Worm (Caenorhabditis elegans) whole organism, L4 larva: ENCODE measurements around the gene C50B6.1.

ENCODE experiments used
- F26F4.8 ChIP-seq: fragments of 200-800 bp; sonication (Bioruptor generic); conservative IDR thresholded peaks from 2 replicates; pipeline ENCODE4 v1.3.6; 2022; ENCODE audit warnings: missing genetic modification characterization, missing compliant biosample characterization
- F37D6.2 ChIP-seq: sonication (generic microtip); optimal IDR thresholded peaks from 2 replicates; lab custom pipeline; 2016; ENCODE audit warnings: mild to moderate bottlenecking, missing genetic modification characterization, missing compliant biosample characterization
- F49E8.2 ChIP-seq: sonication (generic microtip); optimal IDR thresholded peaks from 2 replicates; lab custom pipeline; 2016; ENCODE audit warnings: missing compliant biosample characterization, mild to moderate bottlenecking, missing genetic modification characterization, borderline replicate concordance
- T26A8.4 ChIP-seq: fragments of 200-800 bp; sonication (Bioruptor generic); IDR thresholded peaks from 2 replicates; pipeline ENCODE4 v1.3.6; 2022; ENCODE audit warnings: missing genetic modification characterization, missing compliant biosample characterization
- Y105C5A.15 ChIP-seq: fragments of 200-800 bp; sonication (Bioruptor generic); IDR thresholded peaks from 2 replicates; pipeline ENCODE4 v1.3.6; 2022; ENCODE audit warnings: missing genetic modification characterization, missing compliant biosample characterization
- Y5F2A.4 ChIP-seq: fragments of 200-800 bp; sonication (Bioruptor generic); optimal IDR thresholded peaks from 2 replicates; lab custom pipeline; 2018; ENCODE audit warnings: mild to moderate bottlenecking, missing genetic modification characterization, missing compliant biosample characterization
- Y75B8A.6 ChIP-seq: fragments of 200-800 bp; sonication (Bioruptor generic); IDR thresholded peaks from 2 replicates; pipeline ENCODE4 v1.3.6; 2022; ENCODE audit warnings: missing genetic modification reagents, missing genetic modification characterization, missing compliant biosample characterization
- ZK337.2 ChIP-seq: fragments of 200-800 bp; sonication (Bioruptor generic); IDR thresholded peaks from 2 replicates; pipeline ENCODE4 v1.3.6; 2022; ENCODE audit warnings: missing genetic modification reagents, missing genetic modification characterization, missing compliant biosample characterization
- aha-1 ChIP-seq: fragments of 150-350 bp; peaks from one replicate; lab custom pipeline; 2014; ENCODE audit warnings: missing biosample characterization, missing genetic modification characterization
- ama-1 ChIP-seq: fragments of 150-350 bp; optimal IDR thresholded peaks from 2 replicates; lab custom pipeline; 2014; ENCODE audit warnings: inconsistent platforms, mixed read lengths
- attf-4 ChIP-seq: sonication (generic microtip); optimal IDR thresholded peaks from 3 replicates; lab custom pipeline; 2017; ENCODE audit warnings: missing biosample characterization, missing genetic modification characterization
- ceh-32 ChIP-seq: sonication (generic microtip); optimal IDR thresholded peaks from 2 replicates; lab custom pipeline; 2016; ENCODE audit warnings: mild to moderate bottlenecking, missing genetic modification characterization, missing compliant biosample characterization; ENCODE audit not compliant: poor library complexity
- ceh-44 ChIP-seq: fragments of 200-800 bp; sonication (Bioruptor generic); IDR thresholded peaks from 2 replicates; pipeline ENCODE4 v1.3.6; 2022; ENCODE audit warnings: missing genetic modification reagents, missing genetic modification characterization, missing compliant biosample characterization
- ces-1 ChIP-seq: fragments of 150-350 bp; sonication (generic microtip); optimal IDR thresholded peaks from 4 replicates; lab custom pipeline; 2014; ENCODE audit warnings: missing biosample characterization, missing genetic modification reagents, missing genetic modification characterization
- cey-2 ChIP-seq: sonication (generic microtip); optimal IDR thresholded peaks from 3 replicates; lab custom pipeline; 2017; ENCODE audit warnings: missing genetic modification characterization, mild to moderate bottlenecking, missing compliant biosample characterization, antibody characterized with exemption, borderline replicate concordance; ENCODE audit not compliant: insufficient read depth
- daf-12 ChIP-seq: fragments of 150-350 bp; optimal IDR thresholded peaks from 2 replicates; lab custom pipeline; 2014; ENCODE audit warnings: missing biosample characterization, missing genetic modification reagents, missing genetic modification characterization
- daf-16 ChIP-seq, 3 experiments: sonication (generic microtip); optimal IDR thresholded peaks; 2 replicates each; lab custom pipeline; 2016 to 2017; ENCODE audit warnings: missing genetic modification characterization in 3 of 3, missing genetic modification reagents in 3 of 3, mild to moderate bottlenecking in 2 of 3, missing compliant biosample characterization in 2 of 3, missing biosample characterization in 1 of 3, moderate library complexity in 1 of 3
- dmd-6 ChIP-seq: fragments of 200-800 bp; sonication (Bioruptor generic); IDR thresholded peaks from 2 replicates; pipeline ENCODE4 v1.3.6; 2022; ENCODE audit warnings: missing genetic modification reagents, missing genetic modification characterization, missing compliant biosample characterization
- dve-1 ChIP-seq: sonication (generic microtip); optimal IDR thresholded peaks from 2 replicates; lab custom pipeline; 2017; ENCODE audit warnings: antibody characterized with exemption, mild to moderate bottlenecking, missing genetic modification characterization, missing compliant biosample characterization; ENCODE audit not compliant: insufficient read depth
- egl-27 ChIP-seq: sonication (generic microtip); optimal IDR thresholded peaks from 3 replicates; lab custom pipeline; 2017; ENCODE audit warnings: missing biosample characterization, missing genetic modification reagents, missing genetic modification characterization
- fkh-10 ChIP-seq: fragments of 150-350 bp; optimal IDR thresholded peaks from 2 replicates; lab custom pipeline; 2014; ENCODE audit warnings: missing biosample characterization, missing genetic modification reagents, missing genetic modification characterization
- fos-1 ChIP-seq: fragments of 150-350 bp; optimal IDR thresholded peaks from 2 replicates; lab custom pipeline; 2014; ENCODE audit warnings: missing biosample characterization, missing genetic modification characterization
- gei-8 ChIP-seq: fragments of 200-800 bp; sonication (Bioruptor generic); optimal IDR thresholded peaks from 2 replicates; lab custom pipeline; 2018; ENCODE audit warnings: mild to moderate bottlenecking, missing genetic modification characterization, missing compliant biosample characterization
- hif-1 ChIP-seq, 2 experiments: sonication (generic microtip); optimal IDR thresholded peaks; 2 replicates each; lab custom pipeline; 2016 to 2017; ENCODE audit warnings: missing compliant biosample characterization in 2 of 2, missing genetic modification characterization in 2 of 2, missing genetic modification reagents in 2 of 2, missing genotype in 2 of 2, mild to moderate bottlenecking in 1 of 2
- hmg-1.1 ChIP-seq: fragments of 200-800 bp; sonication (Bioruptor generic); IDR thresholded peaks from 2 replicates; pipeline ENCODE4 v1.3.6; 2022; ENCODE audit warnings: missing genetic modification reagents, missing genetic modification characterization, missing compliant biosample characterization
- lin-13 ChIP-seq: fragments of 150-350 bp; optimal IDR thresholded peaks from 2 replicates; lab custom pipeline; 2014; ENCODE audit warnings: missing biosample characterization, missing genetic modification reagents, missing genetic modification characterization
- lin-15B ChIP-seq: fragments of 150-350 bp; sonication (generic microtip); optimal IDR thresholded peaks from 3 replicates; lab custom pipeline; 2014; ENCODE audit warnings: missing biosample characterization, missing genetic modification characterization
- lin-38 ChIP-seq: fragments of 200-800 bp; sonication (Bioruptor generic); IDR thresholded peaks from 2 replicates; pipeline ENCODE4 v1.3.6; 2022; ENCODE audit warnings: missing genetic modification reagents, missing genetic modification characterization, missing compliant biosample characterization
- lsy-2 ChIP-seq, 2 experiments: fragments of 150-350 bp in 1 of 2; sonication (generic microtip) in 1 of 2; optimal IDR thresholded peaks; 2 replicates each; lab custom pipeline; 2014 to 2017; ENCODE audit warnings: missing biosample characterization in 2 of 2, missing genetic modification characterization in 2 of 2
- madf-5 ChIP-seq, 2 experiments: fragments of 200-800 bp; sonication (Bioruptor generic); IDR thresholded peaks; 2 replicates each; pipeline ENCODE4 v1.3.6; 2022; ENCODE audit warnings: missing compliant biosample characterization in 2 of 2, missing genetic modification characterization in 2 of 2
- nhr-10 ChIP-seq: fragments of 150-350 bp; optimal IDR thresholded peaks from 2 replicates; lab custom pipeline; 2014; ENCODE audit warnings: missing biosample characterization, missing genetic modification characterization
- nhr-111 ChIP-seq: fragments of 200-800 bp; sonication (Bioruptor generic); optimal IDR thresholded peaks from 2 replicates; lab custom pipeline; 2018; ENCODE audit warnings: mild to moderate bottlenecking, missing genetic modification characterization, missing compliant biosample characterization
- nhr-25 ChIP-seq: sonication (generic microtip); optimal IDR thresholded peaks from 2 replicates; lab custom pipeline; 2017; ENCODE audit warnings: missing genetic modification characterization, mild to moderate bottlenecking, missing compliant biosample characterization, antibody characterized with exemption, moderate library complexity, borderline replicate concordance; ENCODE audit not compliant: insufficient read depth
- nhr-28 ChIP-seq: fragments of 150-350 bp; optimal IDR thresholded peaks from 2 replicates; lab custom pipeline; 2014; ENCODE audit warnings: missing biosample characterization, missing genetic modification characterization
- nhr-42 ChIP-seq: fragments of 200-800 bp; sonication (Bioruptor generic); IDR thresholded peaks from 2 replicates; pipeline ENCODE4 v1.3.6; 2022; ENCODE audit warnings: missing genetic modification characterization, missing compliant biosample characterization
- nhr-6 ChIP-seq: fragments of 150-350 bp; optimal IDR thresholded peaks from 2 replicates; lab custom pipeline; 2014; ENCODE audit warnings: missing biosample characterization, missing genetic modification characterization
- nhr-76 ChIP-seq: fragments of 150-350 bp; optimal IDR thresholded peaks from 2 replicates; lab custom pipeline; 2014; ENCODE audit warnings: missing biosample characterization, missing genetic modification characterization
- nhr-77 ChIP-seq: fragments of 150-350 bp; optimal IDR thresholded peaks from 2 replicates; lab custom pipeline; 2014; ENCODE audit warnings: missing biosample characterization, missing genetic modification characterization
- pha-4 ChIP-seq, 2 experiments: fragments of 150-350 bp in 1 of 2; fragments of 200-800 bp in 1 of 2; sonication (Bioruptor generic) in 1 of 2; IDR thresholded peaks in 1 of 2; optimal IDR thresholded peaks in 1 of 2; 2 replicates each; pipeline versions ENCODE4 v1.3.6 to Lab custom; 2014 to 2022; ENCODE audit warnings: missing genetic modification characterization in 2 of 2, missing genetic modification reagents in 2 of 2, missing biosample characterization in 1 of 2, missing compliant biosample characterization in 1 of 2
- saeg-2 ChIP-seq: fragments of 200-800 bp; sonication (Bioruptor generic); IDR thresholded peaks from 2 replicates; pipeline ENCODE4 v1.3.6; 2022; ENCODE audit warnings: missing genetic modification reagents, missing genetic modification characterization, missing compliant biosample characterization
- set-16 ChIP-seq: fragments of 200-800 bp; sonication (Bioruptor generic); IDR thresholded peaks from 2 replicates; pipeline ENCODE4 v1.3.6; 2022; ENCODE audit warnings: missing genetic modification reagents, missing genetic modification characterization, missing compliant biosample characterization
- snpc-4 ChIP-seq: fragments of 150-350 bp; optimal IDR thresholded peaks from 2 replicates; lab custom pipeline; 2014; ENCODE audit warnings: missing biosample characterization, missing genetic modification characterization
- spr-1 ChIP-seq: sonication (generic microtip); optimal IDR thresholded peaks from 2 replicates; lab custom pipeline; 2016; ENCODE audit warnings: mild to moderate bottlenecking, missing genetic modification characterization, missing compliant biosample characterization
- tag-97 ChIP-seq: fragments of 200-800 bp; sonication (Bioruptor generic); IDR thresholded peaks from 2 replicates; pipeline ENCODE4 v1.3.6; 2022; ENCODE audit warnings: missing genetic modification characterization, missing compliant biosample characterization
- tra-1 ChIP-seq: fragments of 200-800 bp; sonication (Bioruptor generic); IDR thresholded peaks from 2 replicates; pipeline ENCODE4 v1.3.6; 2022; ENCODE audit warnings: missing genetic modification reagents, missing genetic modification characterization, missing compliant biosample characterization
- unc-39 ChIP-seq: sonication (generic microtip); optimal IDR thresholded peaks from 2 replicates; lab custom pipeline; 2017; ENCODE audit warnings: missing biosample characterization, missing genetic modification characterization
- unc-62 ChIP-seq, 3 experiments: fragments of 150-350 bp in 1 of 3; sonication (generic microtip); optimal IDR thresholded peaks in 2 of 3; peaks in 1 of 3; 1 replicate in 1 of 3; 2 replicates in 2 of 3; lab custom pipeline; 2014 to 2017; ENCODE audit warnings: missing biosample characterization in 3 of 3, missing genetic modification characterization in 3 of 3, missing genetic modification reagents in 3 of 3, missing genotype in 1 of 3
- vab-7 ChIP-seq: fragments of 200-800 bp; sonication (Bioruptor generic); IDR thresholded peaks from 2 replicates; pipeline ENCODE4 v1.3.6; 2022; ENCODE audit warnings: missing genetic modification reagents, missing genetic modification characterization, missing compliant biosample characterization
- zag-1 ChIP-seq: fragments of 150-350 bp; optimal IDR thresholded peaks from 2 replicates; lab custom pipeline; 2014; ENCODE audit warnings: missing biosample characterization, missing genetic modification characterization
- zip-11 ChIP-seq: fragments of 200-800 bp; sonication (Bioruptor generic); IDR thresholded peaks from 2 replicates; pipeline ENCODE4 v1.3.6; 2022; ENCODE audit warnings: missing genetic modification characterization, missing compliant biosample characterization

C50B6.1 gene

ce11 chrV:13269228-13269630 is 39.5 kb upstream of the C50B6.1 start (continued):
- TF ChIP-seq attf-4 (tag; lab: Kevin White, UChicago) (no peak), fos-1 (tag; lab: Kevin White, UChicago) (peak; percentile 70), nhr-111 (no peak), hmg-1.1 (GFP tag; lab: Robert Waterston, UW) (no peak), ZK337.2 (GFP tag; lab: Robert Waterston, UW) (no peak), daf-16 (GFP tag; optimal IDR thresholded peaks at IDR 0.05; lab: Kevin White, UChicago) (peak in 1 of 2 experiments; percentile 21), daf-16 (tag; optimal IDR thresholded peaks at IDR 0.05; lab: Kevin White, UChicago) (peak; percentile 94), aha-1 (tag; lab: Kevin White, UChicago) (peak; percentile 92), dve-1 (peak; percentile 87), tra-1 (GFP tag; lab: Robert Waterston, UW) (peak; percentile 64), set-16 (GFP tag; lab: Robert Waterston, UW) (no peak), gei-8 (GFP tag; lab: Kevin White, UChicago) (peak; percentile 42), unc-62 (GFP tag; optimal IDR thresholded peaks at IDR 0.05 in 1 of 2; lab: Kevin White, UChicago) (peak in 1 of 2 experiments; percentile 51), unc-62 (tag; optimal IDR thresholded peaks at IDR 0.05; lab: Kevin White, UChicago) (no peak), snpc-4 (tag; lab: Kevin White, UChicago) (no peak), nhr-42 (GFP tag; lab: Robert Waterston, UW) (no peak), zip-11 (GFP tag; lab: Robert Waterston, UW) (no peak), spr-1 (no peak), ama-1 (lab: Kevin White, UChicago) (no peak), unc-39 (tag; lab: Kevin White, UChicago) (no peak), cey-2 (tag; lab: Kevin White, UChicago) (no peak), lin-13 (GFP tag; lab: Kevin White, UChicago) (no peak), Y5F2A.4 (GFP tag; lab: Kevin White, UChicago) (no peak), nhr-77 (tag; lab: Kevin White, UChicago) (no peak), lin-15B (tag; lab: Kevin White, UChicago) (no peak), F49E8.2 (no peak), T26A8.4 (GFP tag; lab: Robert Waterston, UW) (no peak), vab-7 (GFP tag; lab: Robert Waterston, UW) (no peak), lsy-2 (tag; optimal IDR thresholded peaks at IDR 0.05; lab: Kevin White, UChicago) (peak; percentile 32 to 59), dmd-6 (GFP tag; lab: Robert Waterston, UW) (peak; percentile 82), daf-12 (tag; lab: Kevin White, UChicago) (no peak), zag-1 (no peak), tag-97 (no peak), nhr-10 (tag; lab: Kevin White, UChicago) (no peak), F26F4.8 (no peak), fkh-10 (GFP tag; lab: Kevin White, UChicago) (no peak), ceh-32 (tag; lab: Kevin White, UChicago) (no peak), pha-4 (GFP tag; IDR thresholded peaks at IDR 0.05; lab: Robert Waterston, UW) (no peak; the same call in 1 of the 2 replicates), pha-4 (tag; optimal IDR thresholded peaks at IDR 0.05; lab: Kevin White, UChicago) (no peak), Y105C5A.15 (0 out of 2 replicates have a peak, but pooled peaks have one; percentile 35), nhr-25 (tag; lab: Kevin White, UChicago) (no peak), Y75B8A.6 (peak; percentile 64; the same call in 1 of the 2 replicates), madf-5 (GFP tag; IDR thresholded peaks at IDR 0.05; lab: Robert Waterston, UW) (no peak), ces-1 (GFP tag; lab: Kevin White, UChicago) (no peak), F37D6.2 (tag; lab: Kevin White, UChicago) (no peak), nhr-28 (tag; lab: Kevin White, UChicago) (peak; percentile 67), ceh-44 (GFP tag; lab: Robert Waterston, UW) (no peak), egl-27 (no peak), nhr-76 (no peak), nhr-6 (peak; percentile 56), hif-1 (tag; optimal IDR thresholded peaks at IDR 0.05; lab: Kevin White, UChicago) (peak in 1 of 2 experiments; percentile 17), saeg-2 (GFP tag; lab: Robert Waterston, UW) (no peak), lin-38 (GFP tag; lab: Robert Waterston, UW) (peak; percentile 6; the same call in 1 of the 2 replicates)
